Worm (Caenorhabditis elegans): Measurements from ENCODE around the gene srw-6.

DNA sequence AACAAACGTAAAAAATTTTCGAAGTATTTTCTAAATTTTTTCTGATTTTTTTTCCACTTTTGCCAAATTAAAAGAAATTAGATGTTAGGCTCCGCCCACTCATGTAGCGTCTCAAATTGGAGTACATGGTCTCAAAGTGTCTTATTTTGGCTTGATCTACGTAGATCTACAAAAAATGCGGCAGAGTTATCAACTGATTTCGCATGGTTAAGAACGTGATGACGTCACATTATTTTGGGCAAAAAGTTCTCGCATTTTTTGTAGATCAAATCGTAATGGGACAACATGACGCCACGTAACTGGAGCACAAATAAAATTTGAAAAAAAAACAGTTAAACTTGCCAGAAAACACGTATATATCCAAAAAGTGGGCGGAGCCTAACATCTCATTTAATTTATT lies 46.6 kb upstream of the srw-6 start:
- TF ChIP-seq him-1 (tag; optimal IDR thresholded peaks at IDR 0.05): no peak
- no peak for TF ChIP-seq dao-5 (tag; optimal IDR thresholded peaks at IDR 0.05)

Data from whole organism, L4/young adult.